Fruit fly (Drosophila melanogaster): ENCODE data around the gene ND-75.

ND-75 gene

dm6 chrX:8273799-8274484, 22.5 kb upstream of the ND-75 start, which contains the start of gene CG15343 (continued):
- peak; percentile 49; the same call in 1 of the 3 replicates for TF ChIP-seq dysf (GFP tag; IDR thresholded peaks at IDR 0.05)
- no peak for TF ChIP-seq Elba2 (GFP tag; optimal IDR thresholded peaks at IDR 0.05)
- no peak for TF ChIP-seq CG4617 (GFP tag; optimal IDR thresholded peaks at IDR 0.05; ENCODE audit: borderline replicate concordance)
- TF ChIP-seq CG1792 (GFP tag; optimal IDR thresholded peaks at IDR 0.05) = no peak
- peak; percentile 12 for TF ChIP-seq CG15696 (tag; optimal IDR thresholded peaks at IDR 0.05)
- TF ChIP-seq sob (GFP tag; IDR thresholded peaks at IDR 0.05) = peak; percentile 49; the same call in 1 of the 2 replicates
- TF ChIP-seq ara (GFP tag; IDR thresholded peaks at IDR 0.05) = peak; percentile 30; the same call in 1 of the 2 replicates
- TF ChIP-seq CG11723 (GFP tag; optimal IDR thresholded peaks at IDR 0.05) = no peak
- no peak for TF ChIP-seq cg (GFP tag; optimal IDR thresholded peaks at IDR 0.05)
- no peak for TF ChIP-seq Oli (tag; optimal IDR thresholded peaks at IDR 0.05)
- TF ChIP-seq crc (GFP tag; optimal IDR thresholded peaks at IDR 0.05) = no peak
- TF ChIP-seq ro (GFP tag; IDR thresholded peaks at IDR 0.05) = no peak
- TF ChIP-seq Hmr (GFP tag; optimal IDR thresholded peaks at IDR 0.05) = peak; percentile 28
- TF ChIP-seq az2 (GFP tag; optimal IDR thresholded peaks at IDR 0.05) = peak; percentile 37
- peak; percentile 20 for TF ChIP-seq grau (tag; optimal IDR thresholded peaks at IDR 0.05)
- no peak for TF ChIP-seq CG32772 (GFP tag; IDR thresholded peaks at IDR 0.05)
- TF ChIP-seq CG32767 (GFP tag; IDR thresholded peaks at IDR 0.05) = 0 out of 2 replicates have a peak, but pooled peaks have one; percentile 28
- TF ChIP-seq Dip2 (GFP tag; IDR thresholded peaks at IDR 0.05) = no peak
- TF ChIP-seq CG14441 (GFP tag; IDR thresholded peaks at IDR 0.05) = peak; percentile 37; the same call in 1 of the 2 replicates
- no peak for TF ChIP-seq Scr (GFP tag; IDR thresholded peaks at IDR 0.05; ENCODE audit: partially characterized antibody)
- 0 out of 3 replicates have a peak, but pooled peaks have one; percentile 35 for TF ChIP-seq CG11695 (GFP tag; IDR thresholded peaks at IDR 0.05)
- peak; percentile 44 for TF ChIP-seq CG30403 (GFP tag; optimal IDR thresholded peaks at IDR 0.05)
- peak; percentile 10 for TF ChIP-seq Blimp-1 (GFP tag; optimal IDR thresholded peaks at IDR 0.05)
- no peak for TF ChIP-seq CG14014 (GFP tag; IDR thresholded peaks at IDR 0.05)
- TF ChIP-seq Rfx (GFP tag; IDR thresholded peaks at IDR 0.05) = peak; percentile 74
- TF ChIP-seq wek (GFP tag; optimal IDR thresholded peaks at IDR 0.05) = no peak
- peak; percentile 47 for TF ChIP-seq gem (tag; optimal IDR thresholded peaks at IDR 0.05)
- TF ChIP-seq ap (GFP tag; IDR thresholded peaks at IDR 0.05) = no peak
- TF ChIP-seq prd (optimal IDR thresholded peaks at IDR 0.05) = no peak
- peak; percentile 60 for TF ChIP-seq prd (GFP tag; IDR thresholded peaks at IDR 0.05)
- no peak for TF ChIP-seq Hey (tag; optimal IDR thresholded peaks at IDR 0.05)
- peak; percentile 19 for TF ChIP-seq tin (GFP tag; optimal IDR thresholded peaks at IDR 0.05)
- TF ChIP-seq Gsc (GFP tag; IDR thresholded peaks at IDR 0.05) = no peak
- TF ChIP-seq CG2120 (GFP tag; optimal IDR thresholded peaks at IDR 0.05) = peak; percentile 67
- no peak for TF ChIP-seq psq (GFP tag; optimal IDR thresholded peaks at IDR 0.05)
- no peak for TF ChIP-seq tx (GFP tag; optimal IDR thresholded peaks at IDR 0.05)
- peak; percentile 31 for TF ChIP-seq CG9727 (GFP tag; optimal IDR thresholded peaks at IDR 0.05)
- no peak for TF ChIP-seq Neu2 (GFP tag; optimal IDR thresholded peaks at IDR 0.05; ENCODE audit: borderline replicate concordance)
- peak; percentile 26; the same call in 1 of the 3 replicates for TF ChIP-seq CG11560 (tag; IDR thresholded peaks at IDR 0.05)
- TF ChIP-seq gcm (GFP tag; optimal IDR thresholded peaks at IDR 0.05) = no peak
- TF ChIP-seq btn (GFP tag; optimal IDR thresholded peaks at IDR 0.05) = no peak
- no peak for TF ChIP-seq tap (tag; optimal IDR thresholded peaks at IDR 0.05)
- TF ChIP-seq CG13123 (GFP tag; optimal IDR thresholded peaks at IDR 0.05) = no peak
- no peak for TF ChIP-seq CG4282 (GFP tag; optimal IDR thresholded peaks at IDR 0.05)
- no peak for TF ChIP-seq ranshi (GFP tag; IDR thresholded peaks at IDR 0.05)
- TF ChIP-seq vfl (GFP tag; optimal IDR thresholded peaks at IDR 0.05) = no peak
- no peak for TF ChIP-seq CG4360 (GFP tag; IDR thresholded peaks at IDR 0.05)
- no peak for TF ChIP-seq Fer2 (tag; optimal IDR thresholded peaks at IDR 0.05)
- no peak for TF ChIP-seq CG8924 (tag; optimal IDR thresholded peaks at IDR 0.05)
- TF ChIP-seq Abd-B (GFP tag; optimal IDR thresholded peaks at IDR 0.05) = peak; percentile 9
